Fruit fly (Drosophila melanogaster) whole organism, pupa: ENCODE measurements around the gene TotA.

Experiments used
- CG10348 ChIP-seq: fragments of 200-800 bp; sonication (Bioruptor generic); IDR thresholded peaks from 2 replicates; pipeline ENCODE4 v1.3.6; 2022; ENCODE audit warnings: missing biosample characterization, missing genetic modification characterization
- CG17806 ChIP-seq: fragments of 200-800 bp; sonication (Bioruptor generic); optimal IDR thresholded peaks from 2 replicates; lab custom pipeline; 2018; ENCODE audit warnings: missing biosample characterization, mild to moderate bottlenecking, missing genetic modification characterization, moderate library complexity
- CG9948 ChIP-seq: fragments of 200-800 bp; sonication (Bioruptor generic); optimal IDR thresholded peaks from 2 replicates; lab custom pipeline; 2018; ENCODE audit warnings: missing biosample characterization, mild to moderate bottlenecking, missing genetic modification characterization, moderate library complexity
- EcR ChIP-seq: fragments of 200-800 bp; sonication (Bioruptor generic); optimal IDR thresholded peaks from 3 replicates; lab custom pipeline; 2019; ENCODE audit warnings: missing biosample characterization, missing genetic modification characterization, mild to moderate bottlenecking, moderate library complexity, missing genetic modification reagents
- Ets98B ChIP-seq: fragments of 200-800 bp; sonication (Bioruptor generic); IDR thresholded peaks from 2 replicates; pipeline ENCODE4 v1.3.6; 2022; ENCODE audit warnings: missing biosample characterization, missing genetic modification characterization
- Pif1B ChIP-seq: fragments of 200-800 bp; sonication (Bioruptor generic); optimal IDR thresholded peaks from 3 replicates; lab custom pipeline; 2016; ENCODE audit warnings: missing biosample characterization, missing genetic modification characterization

DNA sequence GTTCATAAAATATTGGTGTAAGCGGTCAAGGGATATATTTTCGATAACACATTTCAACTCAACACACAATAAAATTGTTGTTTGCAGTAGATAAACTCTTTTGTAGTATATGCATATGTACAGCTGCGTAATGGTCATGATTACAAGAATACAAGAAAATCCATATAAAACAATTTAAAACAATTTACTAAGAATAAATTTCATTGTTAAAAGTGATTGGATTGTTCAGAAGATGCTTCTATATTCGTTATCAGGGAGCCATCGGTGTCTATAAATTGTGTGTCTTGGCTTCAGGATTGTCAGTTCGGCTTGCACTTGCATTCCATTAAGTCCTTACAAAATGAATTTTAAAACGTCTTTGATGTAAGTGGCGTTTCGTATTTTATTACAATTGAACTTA lies 2.8 kb downstream of the TotA start, which contains the start of gene TotB:
- TF ChIP-seq CG9948 (tag; lab: Kevin White, UChicago) (no peak), Ets98B (GFP tag; lab: Robert Waterston, UW) (no peak), Pif1B (GFP tag; lab: Kevin White, UChicago) (no peak), EcR (GFP tag; lab: Kevin White, UChicago) (no peak), CG10348 (no peak), CG17806 (tag; lab: Kevin White, UChicago) (no peak)
